Fruit fly (Drosophila melanogaster): ENCODE measurements around the gene CG4271.

Gene CG4271

dm6 chr2L:2284863-2285262 lies at the start of gene CG4271:
Gene CG4271 (plus strand): TSS chr2L:2285163.
- TF ChIP-seq psq (optimal IDR thresholded peaks at IDR 0.05) (no peak), Dll (optimal IDR thresholded peaks at IDR 0.05) (no peak), EcR (GFP tag; optimal IDR thresholded peaks at IDR 0.05) (no peak), usp (GFP tag; optimal IDR thresholded peaks at IDR 0.05) (no peak), CG8478 (optimal IDR thresholded peaks at IDR 0.05) (no peak), pan (optimal IDR thresholded peaks at IDR 0.05) (no peak)

- no peak for TF ChIP-seq usp (GFP tag; optimal IDR thresholded peaks at IDR 0.05)
- TF ChIP-seq Dll (optimal IDR thresholded peaks at IDR 0.05) = no peak
- no peak for TF ChIP-seq CG8478 (optimal IDR thresholded peaks at IDR 0.05)
- TF ChIP-seq EcR (GFP tag; optimal IDR thresholded peaks at IDR 0.05) = no peak
- TF ChIP-seq psq (optimal IDR thresholded peaks at IDR 0.05) = no peak
- no peak for TF ChIP-seq pan (optimal IDR thresholded peaks at IDR 0.05)
Measured at dm6 chr2L:2236722-2237121, 48.2 kb upstream of the CG4271 start, which contains the start of gene Sec24CD. Gene Sec24CD (minus strand): TSS chr2L:2236844.

- no peak for TF ChIP-seq CG8478 (optimal IDR thresholded peaks at IDR 0.05)
Measured at dm6 chr2L:2238151-2238550, 46.8 kb upstream of the CG4271 start, which contains the start of gene Tengl3. Gene Tengl3 (minus strand): TSS chr2L:2238251.

dm6 chr2L:2239284-2239683 lies 45.7 kb upstream of the CG4271 start, which contains the start of gene Tengl2:
Gene Tengl2 (minus strand): TSS chr2L:2239384.
- TF ChIP-seq CG8478 (optimal IDR thresholded peaks at IDR 0.05) (no peak), psq (optimal IDR thresholded peaks at IDR 0.05) (no peak), pan (optimal IDR thresholded peaks at IDR 0.05) (no peak), usp (GFP tag; optimal IDR thresholded peaks at IDR 0.05) (no peak), EcR (GFP tag; optimal IDR thresholded peaks at IDR 0.05) (no peak), Dll (optimal IDR thresholded peaks at IDR 0.05) (no peak)

- TF ChIP-seq CG8478 (optimal IDR thresholded peaks at IDR 0.05) (no peak), EcR (GFP tag; optimal IDR thresholded peaks at IDR 0.05) (no peak), usp (GFP tag; optimal IDR thresholded peaks at IDR 0.05) (no peak), pan (optimal IDR thresholded peaks at IDR 0.05) (no peak), Dll (optimal IDR thresholded peaks at IDR 0.05) (no peak), psq (optimal IDR thresholded peaks at IDR 0.05) (no peak)
Measured at dm6 chr2L:2240493-2240892, 44.5 kb upstream of the CG4271 start, which contains the start of gene Tengl1. Gene Tengl1 (minus strand): TSS chr2L:2240593.

- TF ChIP-seq Dll (optimal IDR thresholded peaks at IDR 0.05) (peak; percentile 96), CG8478 (optimal IDR thresholded peaks at IDR 0.05) (no peak), EcR (GFP tag; optimal IDR thresholded peaks at IDR 0.05) (peak in 1 of 2 experiments; percentile 42)
Measured at dm6 chr2L:2242139-2242538, 42.8 kb upstream of the CG4271 start, which contains the start of gene CG4267. Gene CG4267 (plus strand): TSS chr2L:2242378.

- TF ChIP-seq CG8478 (optimal IDR thresholded peaks at IDR 0.05) (no peak), psq (optimal IDR thresholded peaks at IDR 0.05) (no peak), usp (GFP tag; optimal IDR thresholded peaks at IDR 0.05) (no peak), Dll (optimal IDR thresholded peaks at IDR 0.05) (no peak), EcR (GFP tag; optimal IDR thresholded peaks at IDR 0.05) (no peak), pan (optimal IDR thresholded peaks at IDR 0.05) (no peak)
Measured at dm6 chr2L:2242783-2243182, 42.2 kb upstream of the CG4271 start.

- TF ChIP-seq Dll (optimal IDR thresholded peaks at IDR 0.05) (no peak), usp (GFP tag; optimal IDR thresholded peaks at IDR 0.05) (no peak), psq (optimal IDR thresholded peaks at IDR 0.05) (no peak), EcR (GFP tag; optimal IDR thresholded peaks at IDR 0.05) (no peak), CG8478 (optimal IDR thresholded peaks at IDR 0.05) (no peak), pan (optimal IDR thresholded peaks at IDR 0.05) (no peak)
Measured at dm6 chr2L:2249578-2249977, 35.4 kb upstream of the CG4271 start.

dm6 chr2L:2251175-2251574 lies 33.8 kb upstream of the CG4271 start, which contains the start of gene Ser12:
Gene Ser12 (minus strand): TSS chr2L:2251275.
- TF ChIP-seq usp (GFP tag; optimal IDR thresholded peaks at IDR 0.05) = no peak
- no peak for TF ChIP-seq Dll (optimal IDR thresholded peaks at IDR 0.05)
- TF ChIP-seq CG8478 (optimal IDR thresholded peaks at IDR 0.05) = no peak
- TF ChIP-seq pan (optimal IDR thresholded peaks at IDR 0.05) = no peak
- TF ChIP-seq EcR (GFP tag; optimal IDR thresholded peaks at IDR 0.05) = no peak
- no peak for TF ChIP-seq psq (optimal IDR thresholded peaks at IDR 0.05)

dm6 chr2L:2252241-2252640 lies 32.7 kb upstream of the CG4271 start, which contains the start of gene CG17239:
Gene CG17239 (minus strand): TSS chr2L:2252341.
- no peak for TF ChIP-seq EcR (GFP tag; optimal IDR thresholded peaks at IDR 0.05)
- no peak for TF ChIP-seq Dll (optimal IDR thresholded peaks at IDR 0.05)
- TF ChIP-seq psq (optimal IDR thresholded peaks at IDR 0.05) = no peak
- TF ChIP-seq pan (optimal IDR thresholded peaks at IDR 0.05) = no peak
- no peak for TF ChIP-seq usp (GFP tag; optimal IDR thresholded peaks at IDR 0.05)
- TF ChIP-seq CG8478 (optimal IDR thresholded peaks at IDR 0.05) = no peak

dm6 chr2L:2252745-2253144 lies 32.2 kb upstream of the CG4271 start, which contains the start of gene CG17234:
Gene CG17234 (plus strand): TSS chr2L:2253045.
- TF ChIP-seq pan (optimal IDR thresholded peaks at IDR 0.05) (no peak), CG8478 (optimal IDR thresholded peaks at IDR 0.05) (no peak), psq (optimal IDR thresholded peaks at IDR 0.05) (no peak), EcR (GFP tag; optimal IDR thresholded peaks at IDR 0.05) (no peak), usp (GFP tag; optimal IDR thresholded peaks at IDR 0.05) (no peak), Dll (optimal IDR thresholded peaks at IDR 0.05) (no peak)

- TF ChIP-seq Dll (optimal IDR thresholded peaks at IDR 0.05) (no peak), psq (optimal IDR thresholded peaks at IDR 0.05) (no peak), pan (optimal IDR thresholded peaks at IDR 0.05) (no peak), usp (GFP tag; optimal IDR thresholded peaks at IDR 0.05) (no peak), EcR (GFP tag; optimal IDR thresholded peaks at IDR 0.05) (no peak)
Measured at dm6 chr2L:2254950-2255349, 30.0 kb upstream of the CG4271 start, which contains the start of gene Send1. Gene Send1 (minus strand): TSS chr2L:2255050.

- TF ChIP-seq CG8478 (optimal IDR thresholded peaks at IDR 0.05) (no peak), usp (GFP tag; optimal IDR thresholded peaks at IDR 0.05) (no peak), Dll (optimal IDR thresholded peaks at IDR 0.05) (no peak), EcR (GFP tag; optimal IDR thresholded peaks at IDR 0.05) (no peak), psq (optimal IDR thresholded peaks at IDR 0.05) (no peak), pan (optimal IDR thresholded peaks at IDR 0.05) (no peak)
Measured at dm6 chr2L:2263142-2263541, 21.8 kb upstream of the CG4271 start, which contains the start of gene CG4270. Gene CG4270 (plus strand): TSS chr2L:2263442.
